Worm (Caenorhabditis elegans) whole organism, L3 larva: ENCODE measurements around the gene ZK287.9.

Experiments
- daf-12 ChIP-seq: fragments of 150-350 bp; optimal IDR thresholded peaks from 2 replicates; lab custom pipeline; 2014; ENCODE audit warnings: missing biosample characterization, missing genetic modification reagents, missing genetic modification characterization
- fkh-2 ChIP-seq: fragments of 150-350 bp; optimal IDR thresholded peaks from 2 replicates; lab custom pipeline; 2014; ENCODE audit warnings: missing biosample characterization, missing genetic modification reagents, missing genetic modification characterization
- mml-1 ChIP-seq: fragments of 150-350 bp; sonication (generic microtip); optimal IDR thresholded peaks from 3 replicates; lab custom pipeline; 2014; ENCODE audit warnings: missing biosample characterization, missing genetic modification characterization
- nhr-25 ChIP-seq: sonication (generic microtip); optimal IDR thresholded peaks from 2 replicates; lab custom pipeline; 2017; ENCODE audit warnings: missing biosample characterization, missing genetic modification characterization
- snpc-4 ChIP-seq: fragments of 150-350 bp; optimal IDR thresholded peaks from 2 replicates; lab custom pipeline; 2014; ENCODE audit warnings: missing biosample characterization, missing genetic modification characterization
- unc-62 ChIP-seq: fragments of 150-350 bp; sonication (generic microtip); optimal IDR thresholded peaks from 4 replicates; lab custom pipeline; 2014; ENCODE audit warnings: missing biosample characterization, missing genetic modification reagents, missing genetic modification characterization

Gene ZK287.9

ce11 chrV:9729462-9730162, 50.5 kb downstream of the ZK287.9 start, which contains the start of the genes aagr-3 and drap-1 (continued):
- TF ChIP-seq mml-1 = no peak
- no peak for TF ChIP-seq fkh-2
- no peak for TF ChIP-seq unc-62 (GFP tag; lab: Kevin White, UChicago)
- no peak for TF ChIP-seq daf-12 (tag; lab: Kevin White, UChicago)
- TF ChIP-seq snpc-4 (tag; lab: Kevin White, UChicago) = peak; percentile 44
- TF ChIP-seq nhr-25 (tag; lab: Kevin White, UChicago) = no peak
- TF ChIP-seq, all 47 proteins: peak for 11
